Worm (Caenorhabditis elegans) whole organism, L4 larva: Measurements from ENCODE around the gene nas-21.

ENCODE experiments used
- D1046.2 ChIP-seq: fragments of 200-800 bp; sonication (Bioruptor generic); IDR thresholded peaks from 2 replicates; pipeline ENCODE4 v1.3.6; 2022; ENCODE audit warnings: missing genetic modification characterization, missing compliant biosample characterization
- Y105C5A.15 ChIP-seq: fragments of 200-800 bp; sonication (Bioruptor generic); IDR thresholded peaks from 2 replicates; pipeline ENCODE4 v1.3.6; 2022; ENCODE audit warnings: missing genetic modification characterization, missing compliant biosample characterization
- Y5F2A.4 ChIP-seq: fragments of 200-800 bp; sonication (Bioruptor generic); optimal IDR thresholded peaks from 2 replicates; lab custom pipeline; 2018; ENCODE audit warnings: mild to moderate bottlenecking, missing genetic modification characterization, missing compliant biosample characterization
- Y75B8A.6 ChIP-seq: fragments of 200-800 bp; sonication (Bioruptor generic); IDR thresholded peaks from 2 replicates; pipeline ENCODE4 v1.3.6; 2022; ENCODE audit warnings: missing genetic modification reagents, missing genetic modification characterization, missing compliant biosample characterization
- aha-1 ChIP-seq: fragments of 150-350 bp; peaks from one replicate; lab custom pipeline; 2014; ENCODE audit warnings: missing biosample characterization, missing genetic modification characterization
- aly-2 ChIP-seq: sonication (generic microtip); optimal IDR thresholded peaks from 2 replicates; lab custom pipeline; 2018; ENCODE audit warnings: missing biosample characterization, missing genetic modification characterization
- attf-4 ChIP-seq: sonication (generic microtip); optimal IDR thresholded peaks from 3 replicates; lab custom pipeline; 2017; ENCODE audit warnings: missing biosample characterization, missing genetic modification characterization
- ceh-20 ChIP-seq: fragments of 200-800 bp; sonication (Bioruptor generic); IDR thresholded peaks from 2 replicates; pipeline ENCODE4 v1.3.6; 2022; ENCODE audit warnings: missing genetic modification reagents, missing genetic modification characterization, missing compliant biosample characterization
- ceh-28 ChIP-seq: fragments of 150-350 bp; optimal IDR thresholded peaks from 2 replicates; lab custom pipeline; 2014; ENCODE audit warnings: missing biosample characterization, missing genetic modification reagents, missing genetic modification characterization
- ceh-44 ChIP-seq: fragments of 200-800 bp; sonication (Bioruptor generic); IDR thresholded peaks from 2 replicates; pipeline ENCODE4 v1.3.6; 2022; ENCODE audit warnings: missing genetic modification reagents, missing genetic modification characterization, missing compliant biosample characterization
- cey-2 ChIP-seq: sonication (generic microtip); optimal IDR thresholded peaks from 3 replicates; lab custom pipeline; 2017; ENCODE audit warnings: missing genetic modification characterization, mild to moderate bottlenecking, missing compliant biosample characterization, antibody characterized with exemption, borderline replicate concordance; ENCODE audit not compliant: insufficient read depth
- daf-8 ChIP-seq: fragments of 200-800 bp; sonication (Bioruptor generic); IDR thresholded peaks from 2 replicates; pipeline ENCODE4 v1.3.6; 2022; ENCODE audit warnings: missing genetic modification characterization, missing compliant biosample characterization
- dmd-6 ChIP-seq: fragments of 200-800 bp; sonication (Bioruptor generic); IDR thresholded peaks from 2 replicates; pipeline ENCODE4 v1.3.6; 2022; ENCODE audit warnings: missing genetic modification reagents, missing genetic modification characterization, missing compliant biosample characterization
- duxl-1 ChIP-seq: sonication (generic microtip); optimal IDR thresholded peaks from 2 replicates; lab custom pipeline; 2016; ENCODE audit warnings: mild to moderate bottlenecking, missing genetic modification characterization, moderate library complexity, missing compliant biosample characterization; ENCODE audit not compliant: poor library complexity
- dve-1 ChIP-seq: sonication (generic microtip); optimal IDR thresholded peaks from 2 replicates; lab custom pipeline; 2017; ENCODE audit warnings: antibody characterized with exemption, mild to moderate bottlenecking, missing genetic modification characterization, missing compliant biosample characterization; ENCODE audit not compliant: insufficient read depth
- egl-27 ChIP-seq: sonication (generic microtip); optimal IDR thresholded peaks from 3 replicates; lab custom pipeline; 2017; ENCODE audit warnings: missing biosample characterization, missing genetic modification reagents, missing genetic modification characterization
- egl-43 ChIP-seq: fragments of 200-800 bp; sonication (Bioruptor generic); IDR thresholded peaks from 2 replicates; pipeline ENCODE4 v1.3.6; 2022; ENCODE audit warnings: missing genetic modification reagents, missing genetic modification characterization, missing compliant biosample characterization
- hlh-11 ChIP-seq: fragments of 200-800 bp; sonication (Bioruptor generic); optimal IDR thresholded peaks from 2 replicates; lab custom pipeline; 2018; ENCODE audit warnings: mild to moderate bottlenecking, missing genetic modification characterization, missing compliant biosample characterization
- hlh-30 ChIP-seq: sonication (generic microtip); optimal IDR thresholded peaks from 2 replicates; lab custom pipeline; 2017; ENCODE audit warnings: antibody characterized with exemption, mild to moderate bottlenecking, missing genetic modification characterization, missing compliant biosample characterization; ENCODE audit not compliant: insufficient read depth
- hmg-1.1 ChIP-seq: fragments of 200-800 bp; sonication (Bioruptor generic); IDR thresholded peaks from 2 replicates; pipeline ENCODE4 v1.3.6; 2022; ENCODE audit warnings: missing genetic modification reagents, missing genetic modification characterization, missing compliant biosample characterization
- jun-1 ChIP-seq: fragments of 150-350 bp; optimal IDR thresholded peaks from 2 replicates; lab custom pipeline; 2014; ENCODE audit warnings: missing biosample characterization, missing genetic modification reagents, missing genetic modification characterization
- lin-13 ChIP-seq: fragments of 150-350 bp; optimal IDR thresholded peaks from 2 replicates; lab custom pipeline; 2014; ENCODE audit warnings: missing biosample characterization, missing genetic modification reagents, missing genetic modification characterization
- lin-15B ChIP-seq: fragments of 150-350 bp; sonication (generic microtip); optimal IDR thresholded peaks from 3 replicates; lab custom pipeline; 2014; ENCODE audit warnings: missing biosample characterization, missing genetic modification characterization
- lin-38 ChIP-seq: fragments of 200-800 bp; sonication (Bioruptor generic); IDR thresholded peaks from 2 replicates; pipeline ENCODE4 v1.3.6; 2022; ENCODE audit warnings: missing genetic modification reagents, missing genetic modification characterization, missing compliant biosample characterization
- madf-5 ChIP-seq, 2 experiments: fragments of 200-800 bp; sonication (Bioruptor generic); IDR thresholded peaks; 2 replicates each; pipeline ENCODE4 v1.3.6; 2022; ENCODE audit warnings: missing compliant biosample characterization in 2 of 2, missing genetic modification characterization in 2 of 2
- madf-9 ChIP-seq: fragments of 200-800 bp; sonication (Bioruptor generic); conservative IDR thresholded peaks from 2 replicates; pipeline ENCODE4 v1.3.6; 2022; ENCODE audit warnings: missing genetic modification reagents, missing genetic modification characterization, missing compliant biosample characterization
- mdl-1 ChIP-seq, 2 experiments: fragments of 150-350 bp in 1 of 2; sonication (generic microtip) in 1 of 2; optimal IDR thresholded peaks; 2 replicates each; lab custom pipeline; 2014 to 2017; ENCODE audit warnings: missing biosample characterization in 2 of 2, missing genetic modification characterization in 2 of 2
- mxl-3 ChIP-seq: fragments of 200-800 bp; sonication (Bioruptor generic); optimal IDR thresholded peaks from 2 replicates; lab custom pipeline; 2018; ENCODE audit warnings: mild to moderate bottlenecking, missing genetic modification characterization, missing compliant biosample characterization
- nhr-111 ChIP-seq: fragments of 200-800 bp; sonication (Bioruptor generic); optimal IDR thresholded peaks from 2 replicates; lab custom pipeline; 2018; ENCODE audit warnings: mild to moderate bottlenecking, missing genetic modification characterization, missing compliant biosample characterization
- nhr-237 ChIP-seq: sonication (generic microtip); optimal IDR thresholded peaks from 2 replicates; lab custom pipeline; 2017; ENCODE audit warnings: missing biosample characterization, missing genetic modification characterization
- nhr-25 ChIP-seq: sonication (generic microtip); optimal IDR thresholded peaks from 2 replicates; lab custom pipeline; 2017; ENCODE audit warnings: missing genetic modification characterization, mild to moderate bottlenecking, missing compliant biosample characterization, antibody characterized with exemption, moderate library complexity, borderline replicate concordance; ENCODE audit not compliant: insufficient read depth
- nhr-28 ChIP-seq: fragments of 150-350 bp; optimal IDR thresholded peaks from 2 replicates; lab custom pipeline; 2014; ENCODE audit warnings: missing biosample characterization, missing genetic modification characterization
- nhr-41 ChIP-seq: fragments of 200-800 bp; sonication (Bioruptor generic); IDR thresholded peaks from 2 replicates; pipeline ENCODE4 v1.3.6; 2022; ENCODE audit warnings: missing genetic modification reagents, missing genetic modification characterization, missing compliant biosample characterization
- nhr-48 ChIP-seq: sonication (generic microtip); optimal IDR thresholded peaks from 2 replicates; lab custom pipeline; 2016; ENCODE audit warnings: mild to moderate bottlenecking, missing genetic modification characterization, missing compliant biosample characterization
- nhr-76 ChIP-seq: fragments of 150-350 bp; optimal IDR thresholded peaks from 2 replicates; lab custom pipeline; 2014; ENCODE audit warnings: missing biosample characterization, missing genetic modification characterization
- php-3 ChIP-seq: fragments of 200-800 bp; sonication (Bioruptor generic); IDR thresholded peaks from 2 replicates; pipeline ENCODE4 v1.3.6; 2022; ENCODE audit warnings: missing genetic modification reagents, missing genetic modification characterization, missing compliant biosample characterization
- pqm-1 ChIP-seq: sonication (generic microtip); optimal IDR thresholded peaks from 2 replicates; lab custom pipeline; 2017; ENCODE audit warnings: missing biosample characterization, missing genetic modification characterization
- saeg-2 ChIP-seq: fragments of 200-800 bp; sonication (Bioruptor generic); IDR thresholded peaks from 2 replicates; pipeline ENCODE4 v1.3.6; 2022; ENCODE audit warnings: missing genetic modification reagents, missing genetic modification characterization, missing compliant biosample characterization
- sdz-12 ChIP-seq: fragments of 200-800 bp; sonication (Bioruptor generic); optimal IDR thresholded peaks from 2 replicates; lab custom pipeline; 2018; ENCODE audit warnings: mild to moderate bottlenecking, missing genetic modification characterization, missing compliant biosample characterization
- snpc-4 ChIP-seq: fragments of 150-350 bp; optimal IDR thresholded peaks from 2 replicates; lab custom pipeline; 2014; ENCODE audit warnings: missing biosample characterization, missing genetic modification characterization
- tag-97 ChIP-seq: fragments of 200-800 bp; sonication (Bioruptor generic); IDR thresholded peaks from 2 replicates; pipeline ENCODE4 v1.3.6; 2022; ENCODE audit warnings: missing genetic modification characterization, missing compliant biosample characterization
- tra-1 ChIP-seq: fragments of 200-800 bp; sonication (Bioruptor generic); IDR thresholded peaks from 2 replicates; pipeline ENCODE4 v1.3.6; 2022; ENCODE audit warnings: missing genetic modification reagents, missing genetic modification characterization, missing compliant biosample characterization
- unc-130 ChIP-seq: sonication (generic microtip); optimal IDR thresholded peaks from 2 replicates; lab custom pipeline; 2016; ENCODE audit warnings: missing genetic modification reagents, missing genetic modification characterization, missing compliant biosample characterization
- unc-62 ChIP-seq, 3 experiments: fragments of 150-350 bp in 1 of 3; sonication (generic microtip); optimal IDR thresholded peaks in 2 of 3; peaks in 1 of 3; 1 replicate in 1 of 3; 2 replicates in 2 of 3; lab custom pipeline; 2014 to 2017; ENCODE audit warnings: missing biosample characterization in 3 of 3, missing genetic modification characterization in 3 of 3, missing genetic modification reagents in 3 of 3, missing genotype in 1 of 3
- vab-7 ChIP-seq: fragments of 200-800 bp; sonication (Bioruptor generic); IDR thresholded peaks from 2 replicates; pipeline ENCODE4 v1.3.6; 2022; ENCODE audit warnings: missing genetic modification reagents, missing genetic modification characterization, missing compliant biosample characterization
- zfp-2 ChIP-seq: sonication (generic microtip); optimal IDR thresholded peaks from 2 replicates; lab custom pipeline; 2016; ENCODE audit warnings: mild to moderate bottlenecking, missing genetic modification characterization, missing compliant biosample characterization
- ztf-11 ChIP-seq: fragments of 150-350 bp; optimal IDR thresholded peaks from 2 replicates; lab custom pipeline; 2014; ENCODE audit warnings: missing biosample characterization, missing genetic modification characterization

The nas-21 gene

DNA sequence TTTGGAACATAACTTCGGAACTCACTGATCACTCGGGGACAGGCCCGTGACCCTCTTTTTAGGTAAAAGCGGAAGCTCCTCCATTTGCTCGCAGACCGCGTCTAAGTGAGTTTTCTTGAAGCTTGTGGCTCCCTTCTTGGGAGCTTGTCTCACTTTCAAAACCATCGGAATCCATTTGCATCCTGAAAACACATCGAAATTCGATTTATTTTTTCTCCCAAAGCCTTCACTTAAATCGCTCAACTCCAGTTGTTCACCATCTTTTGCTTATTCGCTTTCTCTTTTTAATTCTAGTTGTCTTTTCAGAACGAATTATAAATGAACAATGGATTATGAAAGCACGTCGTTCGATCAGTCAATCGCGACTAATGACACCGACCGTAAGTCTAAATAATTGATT lies 13.1 kb upstream of the nas-21 start, which contains the start of gene T11F9.1:
Gene T11F9.1, plus strand, starts transcription at position 301 of the 400 bp plus-strand sequence.
- no peak for TF ChIP-seq egl-43
- no peak for TF ChIP-seq madf-5 (GFP tag; IDR thresholded peaks at IDR 0.05; lab: Robert Waterston, UW)
- TF ChIP-seq egl-27: no peak
- no peak for TF ChIP-seq ceh-44 (GFP tag; lab: Robert Waterston, UW)
- no peak for TF ChIP-seq ztf-11 (tag; lab: Kevin White, UChicago)
- TF ChIP-seq snpc-4 (tag; lab: Kevin White, UChicago): no peak
- no peak for TF ChIP-seq ceh-20 (GFP tag; lab: Robert Waterston, UW)
- no peak for TF ChIP-seq ceh-28
- TF ChIP-seq hmg-1.1 (GFP tag; lab: Robert Waterston, UW): no peak
- no peak for TF ChIP-seq nhr-25 (tag; lab: Kevin White, UChicago)
- no peak for TF ChIP-seq nhr-76
- TF ChIP-seq Y105C5A.15 (GFP tag; lab: Robert Waterston, UW): no peak
- no peak for TF ChIP-seq tra-1
- TF ChIP-seq lin-38 (GFP tag; lab: Robert Waterston, UW): no peak
- TF ChIP-seq jun-1: no peak
- TF ChIP-seq attf-4 (tag; lab: Kevin White, UChicago): no peak
- TF ChIP-seq unc-130 (GFP tag; lab: Kevin White, UChicago): no peak
- no peak for TF ChIP-seq hlh-30 (tag; lab: Kevin White, UChicago)
- TF ChIP-seq, all 104 proteins: peak for 0

DNA sequence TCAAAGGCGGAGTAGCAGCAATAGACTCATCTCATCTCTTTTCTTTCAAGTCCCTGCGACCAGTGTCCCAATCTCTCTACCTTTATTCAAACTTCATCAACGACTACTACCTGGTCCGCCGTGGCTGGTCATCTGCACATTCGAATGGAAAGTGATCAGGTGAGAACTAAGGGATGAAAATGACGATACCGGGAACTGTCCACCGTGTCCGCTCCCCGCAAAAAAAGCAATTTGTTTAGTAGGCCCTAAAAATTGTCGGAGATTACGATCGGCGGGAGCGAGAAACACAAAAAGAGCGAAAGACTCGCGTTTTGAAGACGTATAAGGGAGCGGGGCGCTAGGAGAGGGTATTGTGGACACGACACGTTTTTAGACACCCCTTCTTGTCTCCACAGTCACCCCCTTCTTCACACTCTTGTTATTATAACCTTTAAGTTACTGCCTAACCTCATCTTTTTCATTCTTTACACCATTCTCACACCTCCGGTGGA lies 9.4 kb upstream of the nas-21 start, which contains the start of gene zipt-16:
Gene zipt-16, plus strand, starts transcription at position 51 of the 491 bp plus-strand sequence.
- TF ChIP-seq Y75B8A.6 (GFP tag; lab: Robert Waterston, UW) (no peak), madf-9 (GFP tag; lab: Robert Waterston, UW) (no peak), ztf-11 (tag; lab: Kevin White, UChicago) (no peak), zfp-2 (tag; lab: Kevin White, UChicago) (no peak), aha-1 (tag; lab: Kevin White, UChicago) (no peak), Y5F2A.4 (GFP tag; lab: Kevin White, UChicago) (no peak), cey-2 (tag; lab: Kevin White, UChicago) (no peak), daf-8 (GFP tag; lab: Robert Waterston, UW) (no peak), saeg-2 (GFP tag; lab: Robert Waterston, UW) (no peak), aly-2 (tag; lab: Kevin White, UChicago) (no peak), hlh-11 (tag; lab: Kevin White, UChicago) (no peak), tag-97 (GFP tag; lab: Robert Waterston, UW) (no peak), lin-15B (no peak)

DNA sequence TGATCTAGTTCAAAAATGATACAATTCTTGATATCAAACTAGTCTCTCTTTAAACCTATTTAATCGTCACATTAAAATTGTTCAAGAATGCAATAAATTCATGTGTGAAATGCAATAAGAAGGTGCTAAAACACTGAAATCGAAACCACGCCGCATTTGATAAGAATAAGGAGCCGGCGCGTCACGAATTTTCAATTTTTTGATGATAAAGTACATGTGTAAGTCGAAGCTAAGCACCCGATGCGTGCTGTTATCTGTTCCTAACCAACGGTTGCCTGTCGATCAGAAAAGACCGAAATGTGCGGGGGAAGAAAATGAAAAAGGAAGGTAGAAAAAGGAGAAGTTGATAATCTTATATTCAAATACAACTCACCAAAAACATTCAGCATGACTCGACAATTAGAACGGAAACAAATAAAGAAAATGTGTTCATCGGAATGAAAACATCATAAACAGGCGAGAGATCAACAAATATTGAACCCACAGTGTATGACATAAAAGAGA lies 2.1 kb upstream of the nas-21 start, which contains the start of gene aat-6:
Gene aat-6, minus strand, starts transcription at position 454 of the 504 bp plus-strand sequence.
- TF ChIP-seq ceh-28 (no peak), tra-1 (peak; percentile 82; the same call in 1 of the 2 replicates), nhr-28 (tag; lab: Kevin White, UChicago) (peak; percentile 75), lin-13 (no peak), unc-62 (GFP tag; optimal IDR thresholded peaks at IDR 0.05 in 1 of 2; lab: Kevin White, UChicago) (no peak), unc-62 (tag; optimal IDR thresholded peaks at IDR 0.05; lab: Kevin White, UChicago) (no peak), nhr-41 (GFP tag; lab: Robert Waterston, UW) (0 out of 2 replicates have a peak, but pooled peaks have one; percentile 32), duxl-1 (no peak), dve-1 (tag; lab: Kevin White, UChicago) (peak; percentile 71), D1046.2 (GFP tag; lab: Robert Waterston, UW) (no peak), unc-130 (GFP tag; lab: Kevin White, UChicago) (no peak), nhr-237 (tag; lab: Kevin White, UChicago) (no peak), vab-7 (no peak), nhr-111 (GFP tag; lab: Kevin White, UChicago) (no peak), php-3 (GFP tag; lab: Robert Waterston, UW) (peak; percentile 98), mxl-3 (GFP tag; lab: Kevin White, UChicago) (peak; percentile 72), sdz-12 (GFP tag; lab: Kevin White, UChicago) (no peak), nhr-48 (tag; lab: Kevin White, UChicago) (peak; percentile 28), dmd-6 (GFP tag; lab: Robert Waterston, UW) (peak; percentile 94), mdl-1 (tag; optimal IDR thresholded peaks at IDR 0.05; lab: Kevin White, UChicago) (peak in 1 of 2 experiments; percentile 45), pqm-1 (tag; lab: Kevin White, UChicago) (peak; percentile 86)
